Fruit fly (Drosophila melanogaster) whole organism, embryonic: Measurements from ENCODE around the gene Cont.
A peak's percentile ranks its signal among the peaks of the same experiment; 100 is the strongest.

Experiments used
- CG10274 ChIP-seq: fragments of 200-800 bp; sonication (Bioruptor generic); optimal IDR thresholded peaks from 3 replicates; lab custom pipeline; 2017; ENCODE audit warnings: missing biosample characterization, mild to moderate bottlenecking, missing genetic modification characterization
- CG11093 ChIP-seq: fragments of 200-800 bp; sonication (Bioruptor generic); IDR thresholded peaks from 3 replicates; pipeline ENCODE4 v1.3.6; 2022; ENCODE audit warnings: missing biosample characterization, missing genetic modification characterization
- CG14441 ChIP-seq: fragments of 200-800 bp; sonication (Bioruptor generic); IDR thresholded peaks from 2 replicates; pipeline ENCODE4 v1.3.6; 2022; ENCODE audit warnings: missing biosample characterization, missing genetic modification characterization
- CG15479 ChIP-seq: fragments of 200-800 bp; sonication (Bioruptor generic); optimal IDR thresholded peaks from 3 replicates; lab custom pipeline; 2019; ENCODE audit warnings: missing biosample characterization, mild to moderate bottlenecking, missing genetic modification characterization, moderate library complexity
- CG1832 ChIP-seq: fragments of 200-800 bp; sonication (Bioruptor generic); optimal IDR thresholded peaks from 2 replicates; lab custom pipeline; 2017; ENCODE audit warnings: missing biosample characterization, mild to moderate bottlenecking, missing genetic modification characterization, inconsistent platforms
- CG2889 ChIP-seq: fragments of 200-800 bp; sonication (Bioruptor generic); IDR thresholded peaks from 3 replicates; pipeline ENCODE4 v1.3.6; 2022; ENCODE audit warnings: missing biosample characterization, missing genetic modification characterization
- CG33213 ChIP-seq: fragments of 200-800 bp; sonication (Bioruptor generic); optimal IDR thresholded peaks from 3 replicates; lab custom pipeline; 2016; ENCODE audit warnings: missing biosample characterization, missing genetic modification characterization
- CG6272 ChIP-seq: fragments of 200-800 bp; sonication (Bioruptor generic); IDR thresholded peaks from 2 replicates; pipeline ENCODE4 v1.3.6; 2022; ENCODE audit warnings: missing biosample characterization, missing genetic modification characterization
- CG6791 ChIP-seq: fragments of 200-800 bp; sonication (Bioruptor generic); IDR thresholded peaks from 3 replicates; pipeline ENCODE4 v1.3.6; 2022; ENCODE audit warnings: missing biosample characterization, missing genetic modification characterization; ENCODE audit not compliant: partially characterized antibody
- CG8478 ChIP-seq: fragments of >200 bp; optimal IDR thresholded peaks from 2 replicates; lab custom pipeline; 2018
- CG8944 ChIP-seq: fragments of 200-800 bp; sonication (Bioruptor generic); optimal IDR thresholded peaks from 3 replicates; lab custom pipeline; 2016; ENCODE audit warnings: missing biosample characterization, missing genetic modification characterization
- CTCF ChIP-seq: fragments of 200-800 bp; sonication (Bioruptor generic); optimal IDR thresholded peaks from 2 replicates; lab custom pipeline; 2017; ENCODE audit warnings: missing biosample characterization, mild to moderate bottlenecking, missing genetic modification characterization, moderate library complexity
- Chrac-16 ChIP-seq: fragments of 200-800 bp; sonication (Bioruptor generic); optimal IDR thresholded peaks from 3 replicates; lab custom pipeline; 2016; ENCODE audit warnings: missing biosample characterization, missing genetic modification characterization
- D ChIP-seq, 2 experiments: fragments of 200-800 bp in 1 of 2; fragments of >200 bp in 1 of 2; sonication (Bioruptor generic) in 1 of 2; optimal IDR thresholded peaks; 2 replicates in 1 of 2; 3 replicates in 1 of 2; lab custom pipeline; 2017; ENCODE audit warnings: mild to moderate bottlenecking in 1 of 2, missing biosample characterization in 1 of 2, missing genetic modification characterization in 1 of 2, missing genetic modification reagents in 1 of 2
- Ets65A ChIP-seq: fragments of 200-800 bp; sonication (Bioruptor generic); peaks from one replicate; lab custom pipeline; 2016; ENCODE audit warnings: missing biosample characterization, missing genetic modification characterization
- Ets97D ChIP-seq: fragments of 200-800 bp; sonication (Bioruptor generic); optimal IDR thresholded peaks from 3 replicates; lab custom pipeline; 2016; ENCODE audit warnings: missing biosample characterization, missing genetic modification characterization
- Hr78 ChIP-seq, 2 experiments: fragments of 200-800 bp in 1 of 2; fragments of >200 bp in 1 of 2; sonication (Bioruptor generic) in 1 of 2; optimal IDR thresholded peaks; 2 replicates each; lab custom pipeline; 2017 to 2019; ENCODE audit warnings: missing biosample characterization in 2 of 2, missing genetic modification characterization in 2 of 2, mild to moderate bottlenecking in 1 of 2, moderate library complexity in 1 of 2
- Lhr ChIP-seq: fragments of 200-800 bp; sonication (Bioruptor generic); optimal IDR thresholded peaks from 3 replicates; lab custom pipeline; 2017; ENCODE audit warnings: mild to moderate bottlenecking, missing biosample characterization, missing genetic modification reagents, missing genetic modification characterization
- Mes4 ChIP-seq: fragments of 200-800 bp; sonication (Bioruptor generic); optimal IDR thresholded peaks from 2 replicates; lab custom pipeline; 2016; ENCODE audit warnings: missing biosample characterization, missing genetic modification characterization
- Nf-YB ChIP-seq: fragments of 200-800 bp; sonication (Bioruptor generic); optimal IDR thresholded peaks from 3 replicates; lab custom pipeline; 2019; ENCODE audit warnings: missing biosample characterization, mild to moderate bottlenecking, missing genetic modification characterization, moderate library complexity
- Nf-YC ChIP-seq: fragments of 200-800 bp; optimal IDR thresholded peaks from 3 replicates; lab custom pipeline; 2019; ENCODE audit warnings: missing biosample characterization, mild to moderate bottlenecking, missing genetic modification characterization, moderate library complexity
- Optix ChIP-seq: fragments of 200-800 bp; sonication (Bioruptor generic); IDR thresholded peaks from 3 replicates; pipeline ENCODE4 v1.3.6; 2022; ENCODE audit warnings: missing biosample characterization, missing genetic modification characterization
- Stat92E ChIP-seq, 3 experiments: fragments of >200 bp in 2 of 3; fragments of 200-800 bp in 1 of 3; sonication (Bioruptor generic) in 1 of 3; optimal IDR thresholded peaks; 2 replicates each; lab custom pipeline; 2017 to 2019; ENCODE audit warnings: missing biosample characterization in 3 of 3, missing genetic modification characterization in 3 of 3, mild to moderate bottlenecking in 1 of 3, moderate library complexity in 1 of 3
- cad ChIP-seq: fragments of >200 bp; optimal IDR thresholded peaks from 2 replicates; lab custom pipeline; 2017; ENCODE audit warnings: missing biosample characterization, missing genetic modification characterization
- cg ChIP-seq: fragments of 200-800 bp; sonication (Bioruptor generic); optimal IDR thresholded peaks from 3 replicates; lab custom pipeline; 2019; ENCODE audit warnings: missing biosample characterization, mild to moderate bottlenecking, missing genetic modification characterization, moderate library complexity
- chinmo ChIP-seq: fragments of 200-800 bp; sonication (Bioruptor generic); IDR thresholded peaks from 4 replicates; pipeline ENCODE4 v1.3.6; 2022; ENCODE audit warnings: missing biosample characterization, missing genetic modification characterization; ENCODE audit not compliant: partially characterized antibody
- ci ChIP-seq: fragments of 200-800 bp; sonication (Bioruptor generic); IDR thresholded peaks from 3 replicates; pipeline ENCODE4 v1.3.6; 2022; ENCODE audit warnings: missing biosample characterization, missing genetic modification characterization
- fd102C ChIP-seq: fragments of 200-800 bp; sonication (Bioruptor generic); optimal IDR thresholded peaks from 2 replicates; lab custom pipeline; 2018; ENCODE audit warnings: missing biosample characterization, mild to moderate bottlenecking, missing genetic modification characterization, moderate library complexity
- fd64A ChIP-seq: fragments of 200-800 bp; sonication (Bioruptor generic); optimal IDR thresholded peaks from 3 replicates; lab custom pipeline; 2018; ENCODE audit warnings: missing biosample characterization, mild to moderate bottlenecking, missing genetic modification characterization
- fd96Cb ChIP-seq: fragments of 200-800 bp; sonication (Bioruptor generic); optimal IDR thresholded peaks from 2 replicates; lab custom pipeline; 2018; ENCODE audit warnings: missing biosample characterization, mild to moderate bottlenecking, missing genetic modification characterization, moderate library complexity
- gce ChIP-seq: fragments of 200-800 bp; sonication (Bioruptor generic); IDR thresholded peaks from 3 replicates; pipeline ENCODE4 v1.3.6; 2022; ENCODE audit warnings: missing biosample characterization, missing genetic modification characterization
- gsb-n ChIP-seq: fragments of 200-800 bp; sonication (Bioruptor generic); optimal IDR thresholded peaks from 3 replicates; lab custom pipeline; 2018; ENCODE audit warnings: missing biosample characterization, mild to moderate bottlenecking, missing genetic modification characterization
- ham ChIP-seq: fragments of 200-800 bp; sonication (Bioruptor generic); IDR thresholded peaks from 2 replicates; pipeline ENCODE4 v1.3.6; 2022; ENCODE audit warnings: missing biosample characterization, missing genetic modification characterization
- hkb ChIP-seq, 2 experiments: fragments of 200-800 bp in 1 of 2; fragments of >200 bp in 1 of 2; sonication (Bioruptor generic) in 1 of 2; IDR thresholded peaks in 1 of 2; optimal IDR thresholded peaks in 1 of 2; 2 replicates each; pipeline versions ENCODE4 v1.3.6 to Lab custom; 2017 to 2022; ENCODE audit warnings: missing biosample characterization in 1 of 2, missing genetic modification characterization in 1 of 2
- kay ChIP-seq: fragments of 200-800 bp; sonication (Bioruptor generic); optimal IDR thresholded peaks from 2 replicates; lab custom pipeline; 2016; ENCODE audit warnings: missing biosample characterization, missing genetic modification characterization
- kni ChIP-seq: fragments of 200-800 bp; sonication (Bioruptor generic); optimal IDR thresholded peaks from 3 replicates; lab custom pipeline; 2017; ENCODE audit warnings: mild to moderate bottlenecking, missing biosample characterization, missing genetic modification reagents, missing genetic modification characterization
- onecut ChIP-seq: fragments of 200-800 bp; sonication (Bioruptor generic); IDR thresholded peaks from 2 replicates; pipeline ENCODE4 v1.3.6; 2022; ENCODE audit warnings: missing biosample characterization, missing genetic modification characterization
- pita ChIP-seq: fragments of 200-800 bp; sonication (Bioruptor generic); optimal IDR thresholded peaks from 2 replicates; lab custom pipeline; 2017; ENCODE audit warnings: missing biosample characterization, mild to moderate bottlenecking, missing genetic modification characterization
- pros ChIP-seq: fragments of 200-800 bp; sonication (Bioruptor generic); optimal IDR thresholded peaks from 3 replicates; lab custom pipeline; 2019; ENCODE audit warnings: missing biosample characterization, mild to moderate bottlenecking, missing genetic modification characterization, moderate library complexity
- seq ChIP-seq: fragments of 200-800 bp; sonication (Bioruptor generic); IDR thresholded peaks from 2 replicates; pipeline ENCODE4 v1.3.6; 2022; ENCODE audit warnings: missing biosample characterization, missing genetic modification characterization
- sqz ChIP-seq: fragments of 200-800 bp; sonication (Bioruptor generic); optimal IDR thresholded peaks from 3 replicates; lab custom pipeline; 2018; ENCODE audit warnings: missing biosample characterization, mild to moderate bottlenecking, missing genetic modification characterization
- tio ChIP-seq: fragments of 200-800 bp; sonication (Bioruptor generic); optimal IDR thresholded peaks from 2 replicates; lab custom pipeline; 2017; ENCODE audit warnings: missing biosample characterization, missing genetic modification characterization, inconsistent platforms
- tll ChIP-seq, 2 experiments: fragments of 200-800 bp in 1 of 2; fragments of >200 bp in 1 of 2; sonication (Bioruptor generic) in 1 of 2; optimal IDR thresholded peaks; 2 replicates each; lab custom pipeline; 2017 to 2019; ENCODE audit warnings: missing biosample characterization in 2 of 2, missing genetic modification characterization in 2 of 2, mild to moderate bottlenecking in 1 of 2, moderate library complexity in 1 of 2
- twi ChIP-seq: fragments of 200-800 bp; optimal IDR thresholded peaks from 2 replicates; lab custom pipeline; 2019; ENCODE audit warnings: missing biosample characterization, mild to moderate bottlenecking, missing genetic modification characterization, moderate library complexity
- vfl ChIP-seq: fragments of 200-800 bp; sonication (Bioruptor generic); optimal IDR thresholded peaks from 2 replicates; lab custom pipeline; 2016; ENCODE audit warnings: missing biosample characterization, missing genetic modification characterization
- zen ChIP-seq: fragments of 200-800 bp; sonication (Bioruptor generic); optimal IDR thresholded peaks from 3 replicates; lab custom pipeline; 2018; ENCODE audit warnings: missing biosample characterization, mild to moderate bottlenecking, missing genetic modification characterization, moderate library complexity

Cont gene

dm6 chr3R:4340174-4340573, 40.9 kb upstream of the Cont start:
- TF ChIP-seq D (optimal IDR thresholded peaks at IDR 0.05; lab: Kevin White, UChicago) (peak; percentile 80), D (GFP tag; optimal IDR thresholded peaks at IDR 0.05; lab: Kevin White, UChicago) (no peak), zen (tag; lab: Kevin White, UChicago) (peak; percentile 81), Mes4 (GFP tag; lab: Kevin White, UChicago) (no peak), Stat92E (GFP tag; optimal IDR thresholded peaks at IDR 0.05; lab: Kevin White, UChicago) (no peak)

DNA sequence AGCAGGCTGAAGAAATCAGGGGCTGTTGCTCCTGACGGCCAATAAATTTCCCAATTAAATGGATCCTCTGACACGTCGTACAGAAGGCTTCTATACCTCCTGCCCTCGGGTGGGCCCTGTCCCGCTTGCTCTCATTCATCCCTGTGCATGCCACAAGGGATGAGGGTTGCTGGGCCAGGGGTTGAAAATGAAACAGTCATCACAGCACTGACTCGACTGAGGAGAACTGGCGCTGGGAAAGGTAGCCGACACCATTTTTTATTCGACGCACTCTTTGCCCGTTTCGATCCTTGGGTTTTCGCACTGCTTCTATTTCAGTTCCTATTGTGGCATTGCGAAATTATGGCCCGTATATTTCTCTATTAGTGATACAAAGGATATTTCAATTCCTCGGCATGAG, 39.9 kb upstream of the Cont start:
- TF ChIP-seq Ets65A (peak; percentile 25), kay (no peak), seq (peak; percentile 92), pita (no peak), CG14441 (no peak), hkb (optimal IDR thresholded peaks at IDR 0.05; lab: Kevin White, UChicago) (no peak), hkb (GFP tag; IDR thresholded peaks at IDR 0.05; lab: Robert Waterston, UW) (0 out of 2 replicates have a peak, but pooled peaks have one; percentile 2), CG8944 (no peak), Optix (GFP tag; lab: Robert Waterston, UW) (no peak), CG1832 (GFP tag; lab: Kevin White, UChicago) (peak; percentile 28), ci (GFP tag; lab: Robert Waterston, UW) (no peak), CG6272 (GFP tag; lab: Robert Waterston, UW) (no peak), fd96Cb (no peak), Nf-YB (peak; percentile 80), sqz (GFP tag; lab: Kevin White, UChicago) (no peak), CG10274 (GFP tag; lab: Kevin White, UChicago) (no peak), pros (GFP tag; lab: Kevin White, UChicago) (peak; percentile 19), gce (GFP tag; lab: Robert Waterston, UW) (no peak), CG33213 (GFP tag; lab: Kevin White, UChicago) (no peak), cg (GFP tag; lab: Kevin White, UChicago) (peak; percentile 17), fd64A (GFP tag; lab: Kevin White, UChicago) (no peak), tio (GFP tag; lab: Kevin White, UChicago) (no peak), zen (tag; lab: Kevin White, UChicago) (peak; percentile 71), Ets97D (GFP tag; lab: Kevin White, UChicago) (no peak), Nf-YC (tag; lab: Kevin White, UChicago) (peak; percentile 76), CG11093 (GFP tag; lab: Robert Waterston, UW) (no peak), kni (GFP tag; lab: Kevin White, UChicago) (no peak), chinmo (GFP tag; lab: Robert Waterston, UW) (no peak), D (optimal IDR thresholded peaks at IDR 0.05; lab: Kevin White, UChicago) (peak; percentile 72), D (GFP tag; optimal IDR thresholded peaks at IDR 0.05; lab: Kevin White, UChicago) (no peak), CG2889 (GFP tag; lab: Robert Waterston, UW) (no peak), Hr78 (GFP tag; optimal IDR thresholded peaks at IDR 0.05; lab: Kevin White, UChicago) (no peak)

DNA sequence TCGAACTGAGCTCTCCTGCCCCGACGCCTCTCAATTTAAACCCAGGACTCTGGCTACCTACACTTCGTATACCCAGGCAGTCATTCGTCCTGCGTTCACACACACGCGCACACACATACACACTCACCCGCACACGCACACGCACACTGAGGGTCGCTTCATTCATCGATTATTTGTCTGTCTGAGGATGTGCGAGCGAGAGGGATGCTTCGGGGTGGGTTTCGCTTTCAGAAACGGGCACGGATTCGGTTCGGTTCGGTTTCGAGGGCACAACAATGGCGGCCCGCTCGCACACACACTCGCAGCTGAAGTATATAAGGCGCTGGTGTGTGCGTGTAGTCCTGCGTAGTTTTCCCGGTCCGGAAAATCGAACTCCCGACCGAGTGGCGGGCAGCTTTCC, 34.5 kb upstream of the Cont start, which contains the start of gene hkb:
TSS of gene hkb (minus strand) at position 11 of the 400 bp plus-strand sequence.
- TF ChIP-seq CTCF (GFP tag; lab: Kevin White, UChicago) = no peak
- no peak for TF ChIP-seq Lhr (GFP tag; lab: Kevin White, UChicago)
- no peak for TF ChIP-seq fd102C (GFP tag; lab: Kevin White, UChicago)
- TF ChIP-seq CG8478 = peak; percentile 24
- peak in 1 of 2 experiments; percentile 71 for TF ChIP-seq tll (GFP tag; optimal IDR thresholded peaks at IDR 0.05; lab: Kevin White, UChicago)
- peak; percentile 66 for TF ChIP-seq D (optimal IDR thresholded peaks at IDR 0.05; lab: Kevin White, UChicago)
- no peak for TF ChIP-seq D (GFP tag; optimal IDR thresholded peaks at IDR 0.05; lab: Kevin White, UChicago)
- TF ChIP-seq ham = no peak
- TF ChIP-seq Nf-YB = peak; percentile 94
- TF ChIP-seq onecut (GFP tag; lab: Robert Waterston, UW) = peak; percentile 98
- peak; percentile 41 for TF ChIP-seq pros (GFP tag; lab: Kevin White, UChicago)
- TF ChIP-seq gsb-n (tag; lab: Kevin White, UChicago) = peak; percentile 89
- TF ChIP-seq hkb (optimal IDR thresholded peaks at IDR 0.05; lab: Kevin White, UChicago) = no peak
- peak; percentile 37; the same call in 1 of the 2 replicates for TF ChIP-seq hkb (GFP tag; IDR thresholded peaks at IDR 0.05; lab: Robert Waterston, UW)
- peak; percentile 15 for TF ChIP-seq cad (GFP tag; lab: Kevin White, UChicago)
- peak; percentile 51 for TF ChIP-seq CG15479 (GFP tag; lab: Kevin White, UChicago)
- TF ChIP-seq cg (GFP tag; lab: Kevin White, UChicago) = peak; percentile 95
- peak; percentile 51 for TF ChIP-seq twi
- TF ChIP-seq vfl = peak; percentile 6
- no peak for TF ChIP-seq Chrac-16 (GFP tag; lab: Kevin White, UChicago)
- TF ChIP-seq CG6791 (GFP tag; lab: Robert Waterston, UW) = 0 out of 3 replicates have a peak, but pooled peaks have one; percentile 10
- no peak for TF ChIP-seq CG14441
